Worm (Caenorhabditis elegans) whole organism, L3 larva: ENCODE results near the gene far-4.

Experiments used
- aly-2 ChIP-seq: fragments of 150-350 bp; optimal IDR thresholded peaks from 2 replicates; lab custom pipeline; 2014; ENCODE audit warnings: missing biosample characterization, missing genetic modification characterization
- ama-1 ChIP-seq: fragments of 150-350 bp; optimal IDR thresholded peaks from 2 replicates; lab custom pipeline; 2018
- ceh-16 ChIP-seq: sonication (generic microtip); optimal IDR thresholded peaks from 2 replicates; lab custom pipeline; 2017; ENCODE audit warnings: missing biosample characterization, missing genetic modification characterization
- ceh-28 ChIP-seq: fragments of 150-350 bp; optimal IDR thresholded peaks from 2 replicates; lab custom pipeline; 2014; ENCODE audit warnings: missing biosample characterization, missing genetic modification reagents, missing genetic modification characterization
- ceh-82 ChIP-seq: fragments of 150-350 bp; optimal IDR thresholded peaks from 2 replicates; lab custom pipeline; 2014; ENCODE audit warnings: missing biosample characterization, missing genetic modification characterization
- egl-27 ChIP-seq: sonication (generic microtip); optimal IDR thresholded peaks from 4 replicates; lab custom pipeline; 2017; ENCODE audit warnings: missing biosample characterization, missing genetic modification reagents, missing genetic modification characterization
- egl-5 ChIP-seq: fragments of 150-350 bp; optimal IDR thresholded peaks from 2 replicates; lab custom pipeline; 2017; ENCODE audit warnings: missing biosample characterization, missing genetic modification reagents, missing genetic modification characterization, inconsistent platforms
- elt-1 ChIP-seq: fragments of 150-350 bp; optimal IDR thresholded peaks from 2 replicates; lab custom pipeline; 2014; ENCODE audit warnings: missing biosample characterization, missing genetic modification characterization
- elt-2 ChIP-seq: sonication (generic microtip); optimal IDR thresholded peaks from 2 replicates; lab custom pipeline; 2016; ENCODE audit warnings: missing genetic modification reagents, mild to moderate bottlenecking, missing genetic modification characterization, missing compliant biosample characterization
- elt-3 ChIP-seq, 3 experiments: fragments of 150-350 bp in 1 of 3; sonication (generic microtip) in 2 of 3; optimal IDR thresholded peaks; 2 replicates in 2 of 3; 4 replicates in 1 of 3; lab custom pipeline; 2014 to 2017; ENCODE audit warnings: missing biosample characterization in 3 of 3, missing genetic modification characterization in 3 of 3
- eor-1 ChIP-seq, 2 experiments: fragments of 150-350 bp; optimal IDR thresholded peaks; 2 replicates each; lab custom pipeline; 2014 to 2018; ENCODE audit warnings: missing biosample characterization in 2 of 2, missing genetic modification characterization in 2 of 2
- fkh-2 ChIP-seq: fragments of 150-350 bp; optimal IDR thresholded peaks from 2 replicates; lab custom pipeline; 2014; ENCODE audit warnings: missing biosample characterization, missing genetic modification reagents, missing genetic modification characterization
- fos-1 ChIP-seq: fragments of 150-350 bp; optimal IDR thresholded peaks from 2 replicates; lab custom pipeline; 2014; ENCODE audit warnings: missing biosample characterization, missing genetic modification characterization
- hmg-11 ChIP-seq: sonication (generic microtip); optimal IDR thresholded peaks from 2 replicates; lab custom pipeline; 2016; ENCODE audit warnings: missing genetic modification characterization, missing compliant biosample characterization
- lin-15B ChIP-seq: fragments of 150-350 bp; optimal IDR thresholded peaks from 2 replicates; lab custom pipeline; 2014; ENCODE audit warnings: missing biosample characterization, missing genetic modification characterization
- lin-39 ChIP-seq: fragments of 150-350 bp; optimal IDR thresholded peaks from 2 replicates; lab custom pipeline; 2018; ENCODE audit warnings: missing biosample characterization, missing genetic modification reagents, missing genetic modification characterization
- lsy-12 ChIP-seq: sonication (generic microtip); optimal IDR thresholded peaks from 2 replicates; lab custom pipeline; 2016; ENCODE audit warnings: mild to moderate bottlenecking, missing genetic modification characterization, missing compliant biosample characterization
- mml-1 ChIP-seq: fragments of 150-350 bp; sonication (generic microtip); optimal IDR thresholded peaks from 3 replicates; lab custom pipeline; 2014; ENCODE audit warnings: missing biosample characterization, missing genetic modification characterization
- nfya-1 ChIP-seq: sonication (generic microtip); optimal IDR thresholded peaks from 2 replicates; lab custom pipeline; 2017; ENCODE audit warnings: missing genetic modification characterization, mild to moderate bottlenecking, missing compliant biosample characterization, antibody characterized with exemption, moderate library complexity; ENCODE audit not compliant: insufficient read depth
- nhr-12 ChIP-seq: fragments of 150-350 bp; optimal IDR thresholded peaks from 2 replicates; lab custom pipeline; 2014; ENCODE audit warnings: missing biosample characterization, missing genetic modification characterization
- nhr-23 ChIP-seq: fragments of 150-350 bp; optimal IDR thresholded peaks from 2 replicates; lab custom pipeline; 2014; ENCODE audit warnings: missing biosample characterization, missing genetic modification reagents, missing genetic modification characterization
- nhr-237 ChIP-seq: fragments of 150-350 bp; optimal IDR thresholded peaks from 2 replicates; lab custom pipeline; 2014; ENCODE audit warnings: missing biosample characterization, missing genetic modification characterization
- nhr-25 ChIP-seq: sonication (generic microtip); optimal IDR thresholded peaks from 2 replicates; lab custom pipeline; 2017; ENCODE audit warnings: missing biosample characterization, missing genetic modification characterization
- nhr-43 ChIP-seq: sonication (generic microtip); optimal IDR thresholded peaks from 2 replicates; lab custom pipeline; 2016; ENCODE audit warnings: mild to moderate bottlenecking, missing genetic modification characterization, missing compliant biosample characterization; ENCODE audit not compliant: poor library complexity, severe bottlenecking
- nhr-67 ChIP-seq: fragments of 150-350 bp; optimal IDR thresholded peaks from 2 replicates; lab custom pipeline; 2014; ENCODE audit warnings: missing biosample characterization, missing genetic modification characterization
- nhr-76 ChIP-seq: fragments of 150-350 bp; sonication (generic microtip); optimal IDR thresholded peaks from 5 replicates; lab custom pipeline; 2014; ENCODE audit warnings: missing biosample characterization, missing genetic modification characterization
- nhr-77 ChIP-seq: fragments of 150-350 bp; optimal IDR thresholded peaks from 2 replicates; lab custom pipeline; 2014; ENCODE audit warnings: missing biosample characterization, missing genetic modification characterization
- pha-4 ChIP-seq: fragments of 150-350 bp; optimal IDR thresholded peaks from 2 replicates; lab custom pipeline; 2014; ENCODE audit warnings: missing biosample characterization, missing genetic modification reagents, missing genetic modification characterization
- pqm-1 ChIP-seq: fragments of 150-350 bp; optimal IDR thresholded peaks from 2 replicates; lab custom pipeline; 2017; ENCODE audit warnings: missing biosample characterization, missing genetic modification characterization, inconsistent platforms
- sea-2 ChIP-seq: fragments of 150-350 bp; sonication (generic microtip); optimal IDR thresholded peaks from 4 replicates; lab custom pipeline; 2014; ENCODE audit warnings: missing biosample characterization, missing genetic modification reagents, missing genetic modification characterization
- skn-1 ChIP-seq: fragments of 150-350 bp; optimal IDR thresholded peaks from 2 replicates; lab custom pipeline; 2014; ENCODE audit warnings: missing biosample characterization, missing genetic modification characterization
- snpc-4 ChIP-seq: fragments of 150-350 bp; optimal IDR thresholded peaks from 2 replicates; lab custom pipeline; 2014; ENCODE audit warnings: missing biosample characterization, missing genetic modification characterization
- tbx-2 ChIP-seq: sonication (generic microtip); optimal IDR thresholded peaks from 2 replicates; lab custom pipeline; 2016; ENCODE audit warnings: mild to moderate bottlenecking, missing genetic modification characterization, missing compliant biosample characterization
- zag-1 ChIP-seq: fragments of 150-350 bp; optimal IDR thresholded peaks from 2 replicates; lab custom pipeline; 2014; ENCODE audit warnings: missing biosample characterization, missing genetic modification characterization
- ztf-11 ChIP-seq: fragments of 150-350 bp; optimal IDR thresholded peaks from 2 replicates; lab custom pipeline; 2014; ENCODE audit warnings: missing biosample characterization, missing genetic modification characterization
- ztf-4 ChIP-seq: fragments of 150-350 bp; optimal IDR thresholded peaks from 2 replicates; lab custom pipeline; 2014; ENCODE audit warnings: missing biosample characterization, missing genetic modification characterization

Gene far-4

DNA sequence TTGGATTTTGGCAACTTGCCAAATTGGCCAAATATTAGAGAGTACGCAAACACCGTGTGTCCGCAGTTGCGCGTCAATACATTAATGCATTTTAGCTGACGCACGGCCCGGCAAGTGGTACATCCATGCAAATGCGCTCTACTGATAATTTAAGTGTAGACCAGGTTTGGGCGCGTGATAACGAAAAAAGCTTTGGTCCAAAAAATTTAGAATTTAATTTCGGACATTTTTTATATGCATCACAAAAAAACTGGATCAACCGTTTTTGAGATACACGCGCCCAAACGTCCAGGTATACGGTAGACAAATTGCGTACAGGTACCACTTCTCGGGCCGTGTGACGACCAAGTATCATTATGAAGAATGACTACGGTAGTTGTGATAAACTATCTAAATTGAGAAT lies 31.5 kb downstream of the far-4 start, which contains the start of gene R186.8:
Gene R186.8, minus strand, starts transcription at position 58 of the 403 bp plus-strand sequence.
- peak; percentile 58 for TF ChIP-seq lsy-12 (tag; lab: Kevin White, UChicago)
- TF ChIP-seq nhr-43: peak; percentile 19
- peak; percentile 2 for TF ChIP-seq pqm-1
- peak; percentile 65 for TF ChIP-seq elt-2 (tag; lab: Kevin White, UChicago)
- peak; percentile 68 for TF ChIP-seq hmg-11 (tag; lab: Kevin White, UChicago)
- peak; percentile 75 for TF ChIP-seq lin-15B (tag; lab: Kevin White, UChicago)
- TF ChIP-seq nhr-25 (tag; lab: Kevin White, UChicago): peak; percentile 23
- peak; percentile 24 for TF ChIP-seq snpc-4
- peak; percentile 40 for TF ChIP-seq pha-4 (tag; lab: Kevin White, UChicago)
- TF ChIP-seq tbx-2: peak; percentile 5
- peak; percentile 66 for TF ChIP-seq nfya-1

ce11 chrV:12967110-12967509 lies 32.3 kb downstream of the far-4 start, which contains the start of gene R186.3:
Gene R186.3 (minus strand): TSS chrV:12967210.
- TF ChIP-seq ceh-82 (tag; lab: Kevin White, UChicago) (no peak), zag-1 (tag; lab: Kevin White, UChicago) (no peak), ceh-28 (tag; lab: Kevin White, UChicago) (no peak), snpc-4 (no peak), nhr-76 (tag; lab: Kevin White, UChicago) (no peak), nhr-77 (tag; lab: Kevin White, UChicago) (no peak), ceh-16 (no peak), nfya-1 (no peak), sea-2 (GFP tag; lab: Kevin White, UChicago) (no peak), nhr-25 (tag; lab: Kevin White, UChicago) (no peak), nhr-67 (no peak), lin-39 (tag; lab: Kevin White, UChicago) (no peak), egl-5 (tag; lab: Kevin White, UChicago) (no peak), aly-2 (tag; lab: Kevin White, UChicago) (no peak), egl-27 (tag; lab: Kevin White, UChicago) (no peak), elt-3 (tag; optimal IDR thresholded peaks at IDR 0.05; lab: Kevin White, UChicago) (no peak)

ce11 chrV:12964076-12964475 lies 35.4 kb downstream of the far-4 start, which contains the start of gene srd-35:
Gene srd-35 (plus strand): TSS chrV:12964376.
- no peak for TF ChIP-seq eor-1 (tag; optimal IDR thresholded peaks at IDR 0.05; lab: Kevin White, UChicago)

DNA sequence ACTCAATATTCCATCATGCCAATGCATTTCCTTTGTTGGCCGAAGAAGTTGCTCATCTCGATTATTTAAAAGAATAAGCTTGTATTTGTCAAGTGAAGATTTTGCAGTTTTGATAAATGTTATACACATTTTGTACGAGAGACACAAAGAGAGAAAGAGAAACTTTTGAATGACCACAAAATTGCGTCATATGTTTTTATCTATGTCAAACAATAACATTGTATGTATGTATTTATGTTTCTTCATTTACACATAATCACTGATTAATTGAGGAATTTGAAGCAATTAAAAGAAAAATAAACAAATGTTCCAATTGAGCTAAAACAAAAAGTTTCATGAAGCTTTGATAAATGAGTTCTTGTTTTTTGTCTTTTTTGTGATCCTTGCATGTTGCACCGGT lies 36.3 kb downstream of the far-4 start, which contains the start of gene hrg-9:
Gene hrg-9, minus strand, starts transcription at position 152 of the 400 bp plus-strand sequence.
- TF ChIP-seq nhr-23 (tag; lab: Kevin White, UChicago) (no peak), pha-4 (tag; lab: Kevin White, UChicago) (peak; percentile 55), nfya-1 (no peak), elt-2 (tag; lab: Kevin White, UChicago) (peak; percentile 37)

DNA sequence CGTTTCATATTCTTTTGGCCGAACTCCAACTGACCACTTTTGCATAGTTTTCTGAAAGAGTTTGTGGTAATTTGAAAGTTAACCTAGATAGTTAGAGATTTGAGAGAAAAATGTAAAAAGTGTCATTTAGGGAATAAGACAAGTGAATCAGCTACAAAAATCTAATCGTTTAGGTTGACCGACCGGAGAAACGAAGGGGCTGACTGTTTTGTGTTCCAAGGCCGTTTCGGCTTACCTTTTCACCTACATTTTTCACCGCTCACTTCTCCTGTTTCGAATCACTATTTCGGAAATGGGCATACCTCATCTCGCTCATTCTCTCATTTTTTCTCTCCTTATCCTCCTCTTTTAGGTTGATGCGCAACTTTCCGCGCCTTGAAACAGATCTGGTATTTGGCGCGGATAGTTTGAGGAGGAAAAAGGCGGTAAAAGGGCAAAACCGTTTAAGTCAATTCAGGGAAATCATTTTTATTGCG lies 38.3 kb downstream of the far-4 start, which contains the start of gene mpst-7:
Gene mpst-7, minus strand, starts transcription at position 51 of the 476 bp plus-strand sequence.
- TF ChIP-seq nhr-25 (tag; lab: Kevin White, UChicago) (peak; percentile 57), skn-1 (tag; lab: Kevin White, UChicago) (no peak), nhr-23 (tag; lab: Kevin White, UChicago) (peak; percentile 21)

DNA sequence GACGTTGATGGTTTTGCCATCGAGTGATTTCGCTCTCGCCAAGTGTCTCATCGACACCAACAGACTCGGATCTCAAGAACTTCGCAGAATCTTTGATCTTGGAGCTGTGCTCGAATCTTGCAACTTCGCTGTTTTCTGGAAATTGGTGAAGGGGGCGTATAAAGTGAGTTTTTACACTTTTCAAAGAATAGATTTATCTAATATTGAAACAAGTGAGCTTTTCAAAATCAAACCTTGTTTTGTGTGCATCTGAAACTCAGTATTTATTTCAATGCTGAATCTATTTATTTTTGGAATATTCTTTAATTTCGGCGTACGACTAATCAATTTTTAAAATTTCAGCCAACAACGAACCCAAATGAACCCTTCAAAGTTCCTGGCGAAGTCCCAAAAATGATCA lies 45.2 kb downstream of the far-4 start:
- no peak for TF ChIP-seq elt-1 (tag; lab: Kevin White, UChicago)
- no peak for TF ChIP-seq fkh-2
- no peak for TF ChIP-seq nhr-77 (tag; lab: Kevin White, UChicago)
- TF ChIP-seq ama-1 (lab: Kevin White, UChicago): no peak
- TF ChIP-seq fos-1 (tag; lab: Kevin White, UChicago): no peak
- TF ChIP-seq eor-1 (tag; optimal IDR thresholded peaks at IDR 0.05; lab: Kevin White, UChicago): no peak
- no peak for TF ChIP-seq egl-5 (tag; lab: Kevin White, UChicago)
- no peak for TF ChIP-seq ztf-11 (tag; lab: Kevin White, UChicago)
- TF ChIP-seq nhr-237 (tag; lab: Kevin White, UChicago): no peak
- no peak for TF ChIP-seq hmg-11 (tag; lab: Kevin White, UChicago)
- no peak for TF ChIP-seq ztf-4 (tag; lab: Kevin White, UChicago)
- TF ChIP-seq nhr-12 (tag; lab: Kevin White, UChicago): no peak
- no peak for TF ChIP-seq mml-1 (tag; lab: Kevin White, UChicago)
- no peak for TF ChIP-seq zag-1 (tag; lab: Kevin White, UChicago)
- TF ChIP-seq pha-4 (tag; lab: Kevin White, UChicago): no peak
- TF ChIP-seq tbx-2: no peak
